Worm (Caenorhabditis elegans) whole organism, young adult: ENCODE results near the gene btb-10.

Source experiments
- B0019.2 ChIP-seq: fragments of 200-800 bp; sonication (Bioruptor generic); conservative IDR thresholded peaks from 2 replicates; pipeline ENCODE4 v1.3.6; 2022; ENCODE audit warnings: missing genetic modification reagents, missing genetic modification characterization, missing compliant biosample characterization
- B0261.1 ChIP-seq: sonication (generic microtip); optimal IDR thresholded peaks from 2 replicates; lab custom pipeline; 2016; ENCODE audit warnings: mild to moderate bottlenecking, missing genetic modification characterization, moderate library complexity, missing compliant biosample characterization
- B0336.3 ChIP-seq: fragments of 200-800 bp; sonication (Bioruptor generic); IDR thresholded peaks from 2 replicates; pipeline ENCODE4 v1.3.6; 2022; ENCODE audit warnings: missing genetic modification characterization, missing compliant biosample characterization
- C17E4.6 ChIP-seq: fragments of 200-800 bp; sonication (Bioruptor generic); IDR thresholded peaks from 2 replicates; pipeline ENCODE4 v1.3.6; 2022; ENCODE audit warnings: missing genetic modification reagents, missing genetic modification characterization, missing compliant biosample characterization
- F22D6.2 ChIP-seq: sonication (generic microtip); optimal IDR thresholded peaks from 2 replicates; lab custom pipeline; 2016; ENCODE audit warnings: mild to moderate bottlenecking, missing genetic modification characterization, missing compliant biosample characterization
- F33H1.4 ChIP-seq: fragments of 200-800 bp; sonication (Bioruptor generic); IDR thresholded peaks from 2 replicates; pipeline ENCODE4 v1.3.6; 2022; ENCODE audit warnings: missing genetic modification reagents, missing genetic modification characterization, missing compliant biosample characterization
- F49E8.2 ChIP-seq: sonication (generic microtip); optimal IDR thresholded peaks from 3 replicates; lab custom pipeline; 2017; ENCODE audit warnings: missing genetic modification characterization, mild to moderate bottlenecking, missing compliant biosample characterization, antibody characterized with exemption, moderate library complexity; ENCODE audit not compliant: insufficient read depth
- F52B5.7 ChIP-seq: sonication (generic microtip); optimal IDR thresholded peaks from 2 replicates; lab custom pipeline; 2016; ENCODE audit warnings: mild to moderate bottlenecking, missing genetic modification characterization, missing compliant biosample characterization
- F57A8.1 ChIP-seq: fragments of 200-800 bp; sonication (Bioruptor generic); optimal IDR thresholded peaks from 2 replicates; lab custom pipeline; 2018; ENCODE audit warnings: mild to moderate bottlenecking, missing genetic modification characterization, moderate library complexity, missing compliant biosample characterization
- K12H6.12 ChIP-seq: fragments of 200-800 bp; sonication (Bioruptor generic); optimal IDR thresholded peaks from 2 replicates; lab custom pipeline; 2018; ENCODE audit warnings: mild to moderate bottlenecking, missing genetic modification characterization, missing compliant biosample characterization
- Y95B8A.8 ChIP-seq: fragments of 200-800 bp; sonication (Bioruptor generic); IDR thresholded peaks from 2 replicates; pipeline ENCODE4 v1.3.6; 2022; ENCODE audit warnings: missing genetic modification reagents, missing genetic modification characterization, missing compliant biosample characterization
- aptf-2 ChIP-seq: fragments of 200-800 bp; sonication (Bioruptor generic); conservative IDR thresholded peaks from 2 replicates; pipeline ENCODE4 v1.3.6; 2022; ENCODE audit warnings: missing genetic modification reagents, missing genetic modification characterization, missing compliant biosample characterization
- aptf-3 ChIP-seq: fragments of 200-800 bp; sonication (Bioruptor generic); IDR thresholded peaks from 2 replicates; pipeline ENCODE4 v1.3.6; 2022; ENCODE audit warnings: missing genetic modification characterization, missing compliant biosample characterization
- atf-7 ChIP-seq: sonication (generic microtip); optimal IDR thresholded peaks from 2 replicates; lab custom pipeline; 2017; ENCODE audit warnings: mild to moderate bottlenecking, missing genetic modification characterization, missing compliant biosample characterization
- bed-2 ChIP-seq: fragments of 200-800 bp; sonication (Bioruptor generic); IDR thresholded peaks from 2 replicates; pipeline ENCODE4 v1.3.6; 2022; ENCODE audit warnings: missing genetic modification reagents, missing genetic modification characterization, missing compliant biosample characterization
- cebp-1 ChIP-seq, 2 experiments: fragments of 200-800 bp in 1 of 2; sonication (Bioruptor generic) in 1 of 2; sonication (generic microtip) in 1 of 2; IDR thresholded peaks in 1 of 2; optimal IDR thresholded peaks in 1 of 2; 2 replicates each; pipeline versions ENCODE4 v1.3.6 to Lab custom; 2017 to 2022; ENCODE audit warnings: missing compliant biosample characterization in 2 of 2, missing genetic modification characterization in 2 of 2, mild to moderate bottlenecking in 1 of 2, missing genetic modification reagents in 1 of 2, moderate library complexity in 1 of 2
- ceh-100 ChIP-seq: fragments of 200-800 bp; sonication (Bioruptor generic); IDR thresholded peaks from 2 replicates; pipeline ENCODE4 v1.3.6; 2022; ENCODE audit warnings: missing genetic modification reagents, missing genetic modification characterization, missing compliant biosample characterization
- die-1 ChIP-seq: sonication (generic microtip); optimal IDR thresholded peaks from 2 replicates; lab custom pipeline; 2016; ENCODE audit warnings: missing genotype, mild to moderate bottlenecking, missing genetic modification characterization, missing compliant biosample characterization
- dox-1 ChIP-seq: fragments of 200-800 bp; sonication (Bioruptor generic); IDR thresholded peaks from 2 replicates; pipeline ENCODE4 v1.3.6; 2022; ENCODE audit warnings: missing genetic modification reagents, missing genetic modification characterization, missing compliant biosample characterization
- dpl-1 ChIP-seq: fragments of 150-350 bp; optimal IDR thresholded peaks from 2 replicates; lab custom pipeline; 2014; ENCODE audit warnings: missing biosample characterization, missing genetic modification reagents, missing genetic modification characterization
- egl-18 ChIP-seq: fragments of 200-800 bp; sonication (Bioruptor generic); IDR thresholded peaks from 2 replicates; pipeline ENCODE4 v1.3.6; 2022; ENCODE audit warnings: missing genetic modification reagents, missing genetic modification characterization, missing compliant biosample characterization
- ekl-4 ChIP-seq: fragments of 200-800 bp; sonication (Bioruptor generic); IDR thresholded peaks from 2 replicates; pipeline ENCODE4 v1.3.6; 2022; ENCODE audit warnings: missing genetic modification reagents, missing genetic modification characterization, missing compliant biosample characterization
- ets-4 ChIP-seq: fragments of 200-800 bp; sonication (Bioruptor generic); optimal IDR thresholded peaks from 2 replicates; lab custom pipeline; 2018; ENCODE audit warnings: mild to moderate bottlenecking, missing genetic modification characterization, missing compliant biosample characterization
- him-1 ChIP-seq: sonication (generic microtip); optimal IDR thresholded peaks from 2 replicates; lab custom pipeline; 2016; ENCODE audit warnings: missing genotype, missing genetic modification reagents, missing genetic modification characterization, missing compliant biosample characterization
- hlh-12 ChIP-seq: sonication (generic microtip); optimal IDR thresholded peaks from 2 replicates; lab custom pipeline; 2016; ENCODE audit warnings: missing genetic modification characterization, missing compliant biosample characterization
- let-607 ChIP-seq, 2 experiments: fragments of 200-800 bp in 1 of 2; sonication (Bioruptor generic) in 1 of 2; sonication (generic microtip) in 1 of 2; optimal IDR thresholded peaks; 2 replicates each; lab custom pipeline; 2016 to 2018; ENCODE audit warnings: mild to moderate bottlenecking in 2 of 2, missing compliant biosample characterization in 2 of 2, missing genetic modification characterization in 2 of 2, moderate library complexity in 2 of 2, missing genotype in 1 of 2
- nfya-2 ChIP-seq: fragments of 200-800 bp; sonication (Bioruptor generic); IDR thresholded peaks from 2 replicates; pipeline ENCODE4 v1.3.6; 2022; ENCODE audit warnings: missing genetic modification reagents, missing genetic modification characterization, missing compliant biosample characterization
- nfyb-1 ChIP-seq: fragments of 200-800 bp; sonication (Bioruptor generic); IDR thresholded peaks from 2 replicates; pipeline ENCODE4 v1.3.6; 2022; ENCODE audit warnings: missing genetic modification reagents, missing genetic modification characterization, missing compliant biosample characterization
- nhr-120 ChIP-seq: fragments of 200-800 bp; sonication (Bioruptor generic); IDR thresholded peaks from 2 replicates; pipeline ENCODE4 v1.3.6; 2022; ENCODE audit warnings: missing genetic modification characterization, missing compliant biosample characterization
- nhr-80 ChIP-seq: sonication (generic microtip); optimal IDR thresholded peaks from 2 replicates; lab custom pipeline; 2016; ENCODE audit warnings: missing genetic modification characterization, missing compliant biosample characterization
- pbrm-1 ChIP-seq: fragments of 200-800 bp; sonication (Bioruptor generic); IDR thresholded peaks from 2 replicates; pipeline ENCODE4 v1.3.6; 2022; ENCODE audit warnings: missing genetic modification reagents, missing genetic modification characterization, missing compliant biosample characterization
- pha-4 ChIP-seq: fragments of 150-350 bp; sonication (generic microtip); optimal IDR thresholded peaks from 2 replicates; lab custom pipeline; 2014; ENCODE audit warnings: missing biosample characterization, missing genetic modification reagents, missing genetic modification characterization
- rpc-1 ChIP-seq, 2 experiments: fragments of 150-350 bp in 1 of 2; sonication (generic microtip) in 1 of 2; optimal IDR thresholded peaks; 2 replicates each; lab custom pipeline; 2014 to 2018; ENCODE audit warnings: missing biosample characterization in 1 of 2, missing genetic modification characterization in 1 of 2, missing genetic modification reagents in 1 of 2, missing genotype in 1 of 2
- snpc-1.1 ChIP-seq: sonication (generic microtip); optimal IDR thresholded peaks from 2 replicates; lab custom pipeline; 2017; ENCODE audit warnings: missing genetic modification characterization, mild to moderate bottlenecking, missing compliant biosample characterization, antibody characterized with exemption, moderate library complexity, missing genotype, missing genetic modification reagents; ENCODE audit not compliant: insufficient read depth
- somi-1 ChIP-seq: fragments of 200-800 bp; sonication (Bioruptor generic); optimal IDR thresholded peaks from 2 replicates; lab custom pipeline; 2018; ENCODE audit warnings: mild to moderate bottlenecking, missing genetic modification characterization, missing compliant biosample characterization
- tbp1 ChIP-seq: fragments of 200-800 bp; sonication (Bioruptor generic); optimal IDR thresholded peaks from 2 replicates; lab custom pipeline; 2018; ENCODE audit warnings: mild to moderate bottlenecking, missing genetic modification characterization, missing compliant biosample characterization
- unc-62 ChIP-seq: fragments of 150-350 bp; optimal IDR thresholded peaks from 2 replicates; lab custom pipeline; 2014; ENCODE audit warnings: missing biosample characterization, missing genetic modification reagents, missing genetic modification characterization
- zfh-2 ChIP-seq: fragments of 200-800 bp; sonication (Bioruptor generic); conservative IDR thresholded peaks from 2 replicates; pipeline ENCODE4 v1.3.6; 2022; ENCODE audit warnings: missing genetic modification reagents, missing genetic modification characterization, missing compliant biosample characterization
- ztf-22 ChIP-seq: fragments of 200-800 bp; sonication (Bioruptor generic); optimal IDR thresholded peaks from 2 replicates; lab custom pipeline; 2018; ENCODE audit warnings: mild to moderate bottlenecking, missing genetic modification characterization, moderate library complexity, missing compliant biosample characterization
- ztf-6 ChIP-seq: fragments of 200-800 bp; sonication (Bioruptor generic); IDR thresholded peaks from 2 replicates; pipeline ENCODE4 v1.3.6; 2022; ENCODE audit warnings: missing genetic modification reagents, missing genetic modification characterization, missing compliant biosample characterization

btb-10 gene

DNA sequence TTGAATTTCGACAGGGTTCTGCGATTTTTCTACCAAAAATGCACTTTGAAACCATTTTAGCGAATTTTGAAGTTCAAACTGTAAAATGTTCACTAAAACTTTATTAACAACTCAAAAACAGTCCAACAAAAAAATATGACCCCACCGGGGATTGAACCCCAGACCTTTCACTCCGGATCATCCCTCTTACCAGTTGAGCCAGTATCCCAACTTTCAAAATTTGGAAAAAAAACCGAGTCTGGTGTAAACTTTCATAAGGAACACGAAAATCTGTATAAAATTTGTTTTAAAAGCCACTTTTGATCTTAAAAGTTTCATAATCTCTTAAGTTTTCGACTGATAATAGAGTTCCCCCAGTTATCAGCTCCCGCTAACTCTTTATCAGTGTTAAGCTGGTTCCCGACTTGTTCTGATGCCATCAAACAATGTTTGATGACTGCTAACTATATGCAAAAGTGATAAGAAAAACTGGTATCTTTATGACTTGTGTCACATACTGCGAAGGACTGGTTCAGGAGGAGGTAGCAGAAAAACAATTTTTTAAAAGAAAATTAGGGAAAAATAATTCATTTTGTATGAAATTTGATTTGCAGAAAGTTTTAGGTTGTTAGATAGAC is 43.0 kb upstream of the btb-10 start:
- peak; percentile 65 for TF ChIP-seq ztf-22
- no peak for TF ChIP-seq nfyb-1 (GFP tag; lab: Robert Waterston, UW)
- peak; percentile 68 for TF ChIP-seq pha-4
- peak; percentile 55 for TF ChIP-seq unc-62 (GFP tag; lab: Kevin White, UChicago)
- peak; percentile 96 for TF ChIP-seq nhr-80
- TF ChIP-seq ets-4 (GFP tag; lab: Kevin White, UChicago): peak; percentile 83
- peak; percentile 65 for TF ChIP-seq tbp1 (GFP tag; lab: Kevin White, UChicago)
- peak; percentile 69 for TF ChIP-seq atf-7
- no peak for TF ChIP-seq ztf-6 (GFP tag; lab: Robert Waterston, UW)
- TF ChIP-seq rpc-1 (optimal IDR thresholded peaks at IDR 0.05; lab: Kevin White, UChicago): peak; percentile 13
- peak; percentile 57 for TF ChIP-seq rpc-1 (tag; optimal IDR thresholded peaks at IDR 0.05; lab: Kevin White, UChicago)
- TF ChIP-seq cebp-1 (GFP tag; IDR thresholded peaks at IDR 0.05; lab: Robert Waterston, UW): peak; percentile 27; the same call in 1 of the 2 replicates
- no peak for TF ChIP-seq cebp-1 (tag; optimal IDR thresholded peaks at IDR 0.05; lab: Kevin White, UChicago)
- TF ChIP-seq nfya-2 (GFP tag; lab: Robert Waterston, UW): no peak
- TF ChIP-seq dox-1 (GFP tag; lab: Robert Waterston, UW): peak; percentile 54; the same call in 1 of the 2 replicates
- no peak for TF ChIP-seq egl-18

DNA sequence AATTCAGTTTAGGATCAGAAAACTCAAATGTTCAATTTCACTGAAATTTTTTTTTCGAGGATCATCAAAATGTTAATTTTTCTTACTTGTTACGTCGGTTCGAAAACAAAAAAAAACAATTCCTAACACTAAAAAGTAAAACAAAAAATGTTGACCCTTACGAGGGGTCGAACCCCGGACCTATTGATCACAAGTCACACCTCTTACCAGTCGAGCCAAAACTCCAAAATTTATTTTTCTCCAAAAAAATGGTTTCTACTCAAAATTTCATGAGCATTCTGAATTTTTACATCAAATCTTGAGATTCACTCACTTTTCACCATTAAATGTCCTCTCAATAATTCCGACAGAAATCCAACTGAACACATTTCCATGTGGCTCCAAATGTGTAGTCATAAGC is 41.6 kb upstream of the btb-10 start:
- peak; percentile 12 for TF ChIP-seq rpc-1 (optimal IDR thresholded peaks at IDR 0.05; lab: Kevin White, UChicago)
- peak; percentile 55 for TF ChIP-seq rpc-1 (tag; optimal IDR thresholded peaks at IDR 0.05; lab: Kevin White, UChicago)
- no peak for TF ChIP-seq Y95B8A.8 (GFP tag; lab: Robert Waterston, UW)
- TF ChIP-seq atf-7: no peak
- TF ChIP-seq tbp1 (GFP tag; lab: Kevin White, UChicago): peak; percentile 66
- no peak for TF ChIP-seq ztf-6 (GFP tag; lab: Robert Waterston, UW)

- TF ChIP-seq pha-4 (no peak), C17E4.6 (GFP tag; lab: Robert Waterston, UW) (no peak), nhr-80 (peak; percentile 47), aptf-2 (GFP tag; lab: Robert Waterston, UW) (no peak), bed-2 (GFP tag; lab: Robert Waterston, UW) (no peak), F52B5.7 (no peak), F22D6.2 (no peak), F49E8.2 (tag; lab: Kevin White, UChicago) (no peak), F57A8.1 (no peak), ztf-22 (no peak), hlh-12 (tag; lab: Kevin White, UChicago) (no peak), nhr-120 (GFP tag; lab: Robert Waterston, UW) (no peak), atf-7 (no peak), ets-4 (GFP tag; lab: Kevin White, UChicago) (peak; percentile 0), zfh-2 (GFP tag; lab: Robert Waterston, UW) (no peak), F33H1.4 (no peak)
Observed at ce11 chrII:1101413-1101812, 40.8 kb upstream of the btb-10 start.

DNA sequence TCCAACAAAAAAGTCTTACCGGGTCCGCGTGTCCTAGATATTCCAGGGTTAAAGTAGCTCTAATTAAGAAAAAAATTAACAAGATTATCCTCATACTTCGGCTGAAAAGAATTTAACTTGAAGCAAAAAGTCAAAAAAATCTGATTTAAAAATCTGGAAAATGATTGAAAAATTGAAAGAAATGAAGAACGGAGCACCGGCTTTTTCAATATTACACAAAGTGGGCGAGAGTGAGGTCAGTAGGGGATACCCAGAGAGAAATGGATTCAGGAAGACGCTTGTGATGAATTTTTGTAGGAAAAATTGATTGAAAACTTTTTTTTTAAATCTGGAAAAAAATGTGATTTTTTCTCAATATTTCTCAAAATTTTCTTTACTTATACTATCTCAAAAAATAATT is 40.1 kb upstream of the btb-10 start, which contains the start of gene pho-14:
Gene pho-14, minus strand, starts transcription at position 101 of the 400 bp plus-strand sequence.
- TF ChIP-seq let-607 (tag; optimal IDR thresholded peaks at IDR 0.05; lab: Kevin White, UChicago): no peak

DNA sequence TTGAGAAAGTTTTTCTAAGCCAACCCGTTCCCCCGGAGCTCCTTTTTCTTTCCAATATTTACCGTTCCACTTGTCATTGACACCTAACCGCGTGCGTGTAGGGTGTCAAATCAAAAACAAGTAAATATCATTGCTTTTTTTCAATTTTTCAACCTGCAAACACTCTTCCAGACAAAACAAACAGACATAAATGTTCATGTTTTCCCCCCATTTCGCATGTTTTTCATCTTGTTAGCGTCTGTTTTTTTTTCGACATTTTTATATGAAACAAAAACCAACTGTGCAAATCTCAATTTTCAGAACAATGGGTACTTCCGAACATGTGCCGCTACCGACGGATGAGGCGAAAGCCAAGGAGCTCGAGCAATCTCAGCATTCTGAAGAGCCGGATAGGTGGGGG is 31.1 kb upstream of the btb-10 start, which contains the start of gene snf-3:
Gene snf-3, plus strand, starts transcription at position 301 of the 400 bp plus-strand sequence.
- TF ChIP-seq somi-1 (no peak), egl-18 (no peak), ekl-4 (GFP tag; lab: Robert Waterston, UW) (no peak), K12H6.12 (no peak), B0336.3 (GFP tag; lab: Robert Waterston, UW) (no peak), cebp-1 (GFP tag; IDR thresholded peaks at IDR 0.05; lab: Robert Waterston, UW) (no peak), cebp-1 (tag; optimal IDR thresholded peaks at IDR 0.05; lab: Kevin White, UChicago) (no peak), atf-7 (no peak), ceh-100 (GFP tag; lab: Robert Waterston, UW) (no peak), B0019.2 (GFP tag; lab: Robert Waterston, UW) (no peak), dpl-1 (GFP tag; lab: Kevin White, UChicago) (no peak), aptf-3 (GFP tag; lab: Robert Waterston, UW) (no peak), snpc-1.1 (no peak), die-1 (tag; lab: Kevin White, UChicago) (no peak), pbrm-1 (GFP tag; lab: Robert Waterston, UW) (no peak), him-1 (no peak), B0261.1 (tag; lab: Kevin White, UChicago) (no peak)
